Worm (Caenorhabditis elegans): Measurements from ENCODE around the gene unc-69.
A peak's percentile ranks its signal among the peaks of the same experiment; 100 is the strongest.

Gene unc-69

ce11 chrIII:10318755-10319154, at the start of gene unc-69:
TSS of gene unc-69 (plus strand) at chrIII:10318939.
- TF ChIP-seq gmeb-1 (tag; optimal IDR thresholded peaks at IDR 0.05) (peak; percentile 16), lin-13 (GFP tag; optimal IDR thresholded peaks at IDR 0.05) (peak; percentile 60), zag-1 (tag; optimal IDR thresholded peaks at IDR 0.05) (peak; percentile 66), lin-11 (tag; optimal IDR thresholded peaks at IDR 0.05) (peak; percentile 17), crh-2 (tag; optimal IDR thresholded peaks at IDR 0.05) (peak; percentile 96), sma-3 (GFP tag; optimal IDR thresholded peaks at IDR 0.05) (no peak), unc-55 (GFP tag; optimal IDR thresholded peaks at IDR 0.05) (peak; percentile 88), fos-1 (tag; optimal IDR thresholded peaks at IDR 0.05) (peak; percentile 35), C34F6.9 (tag; optimal IDR thresholded peaks at IDR 0.05) (peak; percentile 86), sem-4 (tag; optimal IDR thresholded peaks at IDR 0.05) (peak; percentile 19), blmp-1 (tag; optimal IDR thresholded peaks at IDR 0.05; ENCODE audit: insufficient read depth) (no peak), lsy-2 (tag; optimal IDR thresholded peaks at IDR 0.05) (peak in 1 of 2 experiments; percentile 84), mab-5 (tag; optimal IDR thresholded peaks at IDR 0.05) (peak; percentile 50), nhr-129 (tag; optimal IDR thresholded peaks at IDR 0.05) (peak; percentile 65), ceh-16 (tag; optimal IDR thresholded peaks at IDR 0.05) (no peak), mbf-1 (tag; optimal IDR thresholded peaks at IDR 0.05) (no peak), nhr-21 (tag; optimal IDR thresholded peaks at IDR 0.05) (peak; percentile 4), R02D3.7 (tag; optimal IDR thresholded peaks at IDR 0.05) (no peak), F13H6.1 (tag; optimal IDR thresholded peaks at IDR 0.05) (peak; percentile 35)

- TF ChIP-seq nhr-23 (tag; optimal IDR thresholded peaks at IDR 0.05) (no peak), ztf-11 (tag; optimal IDR thresholded peaks at IDR 0.05) (no peak), sem-4 (tag; optimal IDR thresholded peaks at IDR 0.05) (peak; percentile 13), R02D3.7 (tag; optimal IDR thresholded peaks at IDR 0.05) (peak; percentile 48), egl-27 (tag; optimal IDR thresholded peaks at IDR 0.05) (no peak), peb-1 (tag; optimal IDR thresholded peaks at IDR 0.05) (no peak), F13H6.1 (tag; optimal IDR thresholded peaks at IDR 0.05) (peak; percentile 81), gmeb-1 (tag; optimal IDR thresholded peaks at IDR 0.05) (peak; percentile 71), C34F6.9 (tag; optimal IDR thresholded peaks at IDR 0.05) (peak; percentile 62), ceh-16 (tag; optimal IDR thresholded peaks at IDR 0.05) (no peak), nhr-25 (tag; optimal IDR thresholded peaks at IDR 0.05) (peak; percentile 56), Y55F3AM.14 (GFP tag; optimal IDR thresholded peaks at IDR 0.05) (no peak), ama-1 (optimal IDR thresholded peaks at IDR 0.05) (no peak), mbf-1 (tag; optimal IDR thresholded peaks at IDR 0.05) (no peak), elt-1 (tag; optimal IDR thresholded peaks at IDR 0.05) (no peak), zag-1 (tag; optimal IDR thresholded peaks at IDR 0.05) (no peak), nhr-6 (tag; optimal IDR thresholded peaks at IDR 0.05) (no peak), sma-9 (GFP tag; optimal IDR thresholded peaks at IDR 0.05) (peak; percentile 74), sma-9 (tag; optimal IDR thresholded peaks at IDR 0.05) (no peak), unc-62 (GFP tag; optimal IDR thresholded peaks at IDR 0.05) (no peak), nhr-21 (tag; optimal IDR thresholded peaks at IDR 0.05) (peak; percentile 36), lin-11 (tag; optimal IDR thresholded peaks at IDR 0.05) (no peak), nhr-129 (tag; optimal IDR thresholded peaks at IDR 0.05) (peak; percentile 59), mdl-1 (tag; optimal IDR thresholded peaks at IDR 0.05) (peak in 1 of 2 experiments; percentile 24), nhr-237 (tag; optimal IDR thresholded peaks at IDR 0.05) (no peak), lsy-2 (tag; optimal IDR thresholded peaks at IDR 0.05) (peak; percentile 63 to 84), unc-55 (GFP tag; optimal IDR thresholded peaks at IDR 0.05) (peak; percentile 80), nhr-77 (tag; optimal IDR thresholded peaks at IDR 0.05) (no peak), mab-5 (tag; optimal IDR thresholded peaks at IDR 0.05) (peak; percentile 8), fos-1 (tag; optimal IDR thresholded peaks at IDR 0.05) (peak; percentile 13), crh-2 (tag; optimal IDR thresholded peaks at IDR 0.05) (peak; percentile 73), ceh-82 (tag; optimal IDR thresholded peaks at IDR 0.05) (no peak), lin-13 (GFP tag; optimal IDR thresholded peaks at IDR 0.05) (peak; percentile 57), ztf-1 (GFP tag; conservative IDR thresholded peaks at IDR 0.05) (no peak), nhr-10 (tag; optimal IDR thresholded peaks at IDR 0.05) (no peak), sma-3 (GFP tag; optimal IDR thresholded peaks at IDR 0.05) (peak; percentile 82)
Observed at ce11 chrIII:10270778-10271307, 47.9 kb upstream of the unc-69 start, which contains the start of gene cnk-1. TSS of gene cnk-1 (plus strand) at chrIII:10271257.

- no peak for TF ChIP-seq ztf-1 (GFP tag; conservative IDR thresholded peaks at IDR 0.05)
Observed at ce11 chrIII:10271807-10272206, 46.9 kb upstream of the unc-69 start.
